Worm (Caenorhabditis elegans): Measurements from ENCODE around the gene C25F9.10.

ce11 chrV:19443599-19443998 lies 38.1 kb downstream of the C25F9.10 start:
- no peak for TF ChIP-seq nhr-12 (tag; optimal IDR thresholded peaks at IDR 0.05)
- TF ChIP-seq Y55F3AM.14 (GFP tag; optimal IDR thresholded peaks at IDR 0.05), result no peak
- TF ChIP-seq snpc-4 (tag; optimal IDR thresholded peaks at IDR 0.05), result no peak
- no peak for TF ChIP-seq unc-39 (tag; optimal IDR thresholded peaks at IDR 0.05)
- TF ChIP-seq unc-55 (GFP tag; optimal IDR thresholded peaks at IDR 0.05), result no peak
- TF ChIP-seq ama-1 (optimal IDR thresholded peaks at IDR 0.05), result no peak
- TF ChIP-seq R02D3.7 (tag; optimal IDR thresholded peaks at IDR 0.05), result no peak
- TF ChIP-seq nhr-237 (tag; optimal IDR thresholded peaks at IDR 0.05), result no peak
- no peak for TF ChIP-seq nhr-11 (tag; optimal IDR thresholded peaks at IDR 0.05)
